Fruit fly (Drosophila melanogaster): ENCODE measurements around the gene Ir10a.
A peak's percentile ranks its signal among the peaks of the same experiment; 100 is the strongest.

Gene Ir10a

dm6 chrX:11340719-11341322 is 29.8 kb upstream of the Ir10a start (continued):
- TF ChIP-seq ftz-f1 (GFP tag; optimal IDR thresholded peaks at IDR 0.05) (no peak), Mrtf (GFP tag; IDR thresholded peaks at IDR 0.05) (no peak), CG8765 (GFP tag; IDR thresholded peaks at IDR 0.05) (no peak), gsb-n (tag; optimal IDR thresholded peaks at IDR 0.05) (no peak), grn (GFP tag; optimal IDR thresholded peaks at IDR 0.05) (no peak), nerfin-1 (tag; optimal IDR thresholded peaks at IDR 0.05) (no peak), CG18011 (GFP tag; optimal IDR thresholded peaks at IDR 0.05) (no peak), Aef1 (GFP tag; IDR thresholded peaks at IDR 0.05) (no peak), cwo (GFP tag; optimal IDR thresholded peaks at IDR 0.05) (no peak), amos (GFP tag; IDR thresholded peaks at IDR 0.05; ENCODE audit: partially characterized antibody) (no peak), mld (GFP tag; IDR thresholded peaks at IDR 0.05; ENCODE audit: partially characterized antibody) (no peak), CG6689 (GFP tag; IDR thresholded peaks at IDR 0.05) (no peak), grau (tag; optimal IDR thresholded peaks at IDR 0.05) (peak; percentile 87), tup (GFP tag; optimal IDR thresholded peaks at IDR 0.05) (no peak), CG6254 (GFP tag; optimal IDR thresholded peaks at IDR 0.05) (no peak), CG14441 (GFP tag; IDR thresholded peaks at IDR 0.05) (no peak), chm (GFP tag; IDR thresholded peaks at IDR 0.05) (no peak), HLHmδ (GFP tag; optimal IDR thresholded peaks at IDR 0.05) (no peak), Meics (GFP tag; optimal IDR thresholded peaks at IDR 0.05) (no peak), dysf (GFP tag; IDR thresholded peaks at IDR 0.05) (0 out of 3 replicates have a peak, but pooled peaks have one; percentile 26), ranshi (GFP tag; IDR thresholded peaks at IDR 0.05) (peak; percentile 12; the same call in 1 of the 2 replicates), vvl (GFP tag; IDR thresholded peaks at IDR 0.05) (peak; percentile 13; the same call in 1 of the 2 replicates), CG12744 (GFP tag; optimal IDR thresholded peaks at IDR 0.05) (no peak), yki (optimal IDR thresholded peaks at IDR 0.05) (no peak), chinmo (GFP tag; IDR thresholded peaks at IDR 0.05; ENCODE audit: partially characterized antibody) (0 out of 4 replicates have a peak, but pooled peaks have one; percentile 36), CG33213 (GFP tag; optimal IDR thresholded peaks at IDR 0.05) (no peak), ara (GFP tag; IDR thresholded peaks at IDR 0.05) (no peak), Dek (tag; optimal IDR thresholded peaks at IDR 0.05) (no peak), bbx (GFP tag; IDR thresholded peaks at IDR 0.05; ENCODE audit: partially characterized antibody) (no peak), ERR (GFP tag; optimal IDR thresholded peaks at IDR 0.05) (no peak), Elba2 (GFP tag; optimal IDR thresholded peaks at IDR 0.05) (no peak), MBD-R2 (GFP tag; IDR thresholded peaks at IDR 0.05) (no peak), CrebB (tag; optimal IDR thresholded peaks at IDR 0.05) (no peak), CG16813 (GFP tag; IDR thresholded peaks at IDR 0.05; ENCODE audit: partially characterized antibody) (no peak), CG15514 (GFP tag; optimal IDR thresholded peaks at IDR 0.05) (no peak), D19B (GFP tag; optimal IDR thresholded peaks at IDR 0.05) (no peak), Dfd (GFP tag; optimal IDR thresholded peaks at IDR 0.05) (no peak), CG1024 (GFP tag; IDR thresholded peaks at IDR 0.05) (0 out of 2 replicates have a peak, but pooled peaks have one; percentile 12), Ets65A (GFP tag) (no peak), CG13775 (GFP tag; optimal IDR thresholded peaks at IDR 0.05) (peak; percentile 21), Fer3 (tag; optimal IDR thresholded peaks at IDR 0.05) (peak; percentile 3), hkb (optimal IDR thresholded peaks at IDR 0.05) (no peak), hkb (GFP tag; IDR thresholded peaks at IDR 0.05) (no peak), MTF-1 (GFP tag; optimal IDR thresholded peaks at IDR 0.05; ENCODE audit: borderline replicate concordance) (no peak), CG11504 (tag; optimal IDR thresholded peaks at IDR 0.05) (peak; percentile 34), luna (GFP tag; optimal IDR thresholded peaks at IDR 0.05) (no peak), CG10274 (GFP tag; optimal IDR thresholded peaks at IDR 0.05) (no peak), btn (GFP tag; optimal IDR thresholded peaks at IDR 0.05) (no peak), CG4360 (GFP tag; IDR thresholded peaks at IDR 0.05) (no peak), Ssrp (tag; optimal IDR thresholded peaks at IDR 0.05) (no peak), tap (tag; optimal IDR thresholded peaks at IDR 0.05) (no peak)
